Worm (Caenorhabditis elegans) whole organism, young adult: ENCODE measurements around the gene F17E5.2.

Experiments used
- B0019.2 ChIP-seq: fragments of 200-800 bp; sonication (Bioruptor generic); conservative IDR thresholded peaks from 2 replicates; pipeline ENCODE4 v1.3.6; 2022; ENCODE audit warnings: missing genetic modification reagents, missing genetic modification characterization, missing compliant biosample characterization
- C06A6.2 ChIP-seq: fragments of 200-800 bp; sonication (Bioruptor generic); conservative IDR thresholded peaks from 2 replicates; pipeline ENCODE4 v1.3.6; 2022; ENCODE audit warnings: missing genetic modification characterization, missing compliant biosample characterization
- C17E4.6 ChIP-seq: fragments of 200-800 bp; sonication (Bioruptor generic); IDR thresholded peaks from 2 replicates; pipeline ENCODE4 v1.3.6; 2022; ENCODE audit warnings: missing genetic modification reagents, missing genetic modification characterization, missing compliant biosample characterization
- F10E7.11 ChIP-seq: sonication (generic microtip); optimal IDR thresholded peaks from 2 replicates; lab custom pipeline; 2017; ENCODE audit warnings: mild to moderate bottlenecking, missing genetic modification characterization, moderate library complexity, missing compliant biosample characterization
- F37B4.10 ChIP-seq: fragments of 200-800 bp; sonication (Bioruptor generic); IDR thresholded peaks from 2 replicates; pipeline ENCODE4 v1.3.6; 2022; ENCODE audit warnings: missing genetic modification characterization, missing compliant biosample characterization
- F39B2.1 ChIP-seq: fragments of 200-800 bp; sonication (Bioruptor generic); IDR thresholded peaks from 2 replicates; pipeline ENCODE4 v1.3.6; 2022; ENCODE audit warnings: missing genetic modification reagents, missing genetic modification characterization, missing compliant biosample characterization
- F52B5.7 ChIP-seq: sonication (generic microtip); optimal IDR thresholded peaks from 2 replicates; lab custom pipeline; 2016; ENCODE audit warnings: mild to moderate bottlenecking, missing genetic modification characterization, missing compliant biosample characterization
- K11D2.4 ChIP-seq: fragments of 200-800 bp; sonication (Bioruptor generic); IDR thresholded peaks from 2 replicates; pipeline ENCODE4 v1.3.6; 2022; ENCODE audit warnings: missing genetic modification reagents, missing genetic modification characterization, missing compliant biosample characterization
- K12H6.12 ChIP-seq: fragments of 200-800 bp; sonication (Bioruptor generic); optimal IDR thresholded peaks from 2 replicates; lab custom pipeline; 2018; ENCODE audit warnings: mild to moderate bottlenecking, missing genetic modification characterization, missing compliant biosample characterization
- T07F8.4 ChIP-seq: sonication (generic microtip); optimal IDR thresholded peaks from 2 replicates; lab custom pipeline; 2016; ENCODE audit warnings: mild to moderate bottlenecking, missing genetic modification characterization, moderate library complexity, missing compliant biosample characterization
- T26A5.8 ChIP-seq: sonication (generic microtip); optimal IDR thresholded peaks from 2 replicates; lab custom pipeline; 2016; ENCODE audit warnings: missing genetic modification characterization, missing compliant biosample characterization
- Y53G8AR.9 ChIP-seq: fragments of 200-800 bp; sonication (Bioruptor generic); conservative IDR thresholded peaks from 2 replicates; pipeline ENCODE4 v1.3.6; 2022; ENCODE audit warnings: missing genetic modification reagents, missing genetic modification characterization, missing compliant biosample characterization
- Y95B8A.8 ChIP-seq: fragments of 200-800 bp; sonication (Bioruptor generic); IDR thresholded peaks from 2 replicates; pipeline ENCODE4 v1.3.6; 2022; ENCODE audit warnings: missing genetic modification reagents, missing genetic modification characterization, missing compliant biosample characterization
- akir-1 ChIP-seq: fragments of 200-800 bp; sonication (Bioruptor generic); optimal IDR thresholded peaks from 2 replicates; lab custom pipeline; 2018; ENCODE audit warnings: mild to moderate bottlenecking, missing genetic modification characterization, moderate library complexity, missing compliant biosample characterization
- attf-3 ChIP-seq: fragments of 200-800 bp; sonication (Bioruptor generic); conservative IDR thresholded peaks from 2 replicates; pipeline ENCODE4 v1.3.6; 2022; ENCODE audit warnings: missing genetic modification reagents, missing genetic modification characterization, missing compliant biosample characterization
- attf-5 ChIP-seq: fragments of 200-800 bp; sonication (Bioruptor generic); optimal IDR thresholded peaks from 2 replicates; lab custom pipeline; 2018; ENCODE audit warnings: mild to moderate bottlenecking, missing genetic modification characterization, missing compliant biosample characterization
- attf-6 ChIP-seq: fragments of 200-800 bp; sonication (Bioruptor generic); IDR thresholded peaks from 2 replicates; pipeline ENCODE4 v1.3.6; 2022; ENCODE audit warnings: missing genetic modification reagents, missing genetic modification characterization, missing compliant biosample characterization
- ccch-3 ChIP-seq: fragments of 200-800 bp; sonication (Bioruptor generic); optimal IDR thresholded peaks from 2 replicates; lab custom pipeline; 2018; ENCODE audit warnings: mild to moderate bottlenecking, missing genetic modification characterization, missing compliant biosample characterization
- ceh-100 ChIP-seq: fragments of 200-800 bp; sonication (Bioruptor generic); IDR thresholded peaks from 2 replicates; pipeline ENCODE4 v1.3.6; 2022; ENCODE audit warnings: missing genetic modification reagents, missing genetic modification characterization, missing compliant biosample characterization
- ceh-40 ChIP-seq: fragments of 200-800 bp; sonication (Bioruptor generic); IDR thresholded peaks from 2 replicates; pipeline ENCODE4 v1.3.6; 2022; ENCODE audit warnings: missing genetic modification characterization, missing compliant biosample characterization
- ceh-58 ChIP-seq: fragments of 200-800 bp; sonication (Bioruptor generic); IDR thresholded peaks from 2 replicates; pipeline ENCODE4 v1.3.6; 2022; ENCODE audit warnings: missing genetic modification characterization, missing compliant biosample characterization
- ceh-79 ChIP-seq: sonication (generic microtip); optimal IDR thresholded peaks from 2 replicates; lab custom pipeline; 2017; ENCODE audit warnings: mild to moderate bottlenecking, missing genetic modification characterization, missing compliant biosample characterization
- ceh-91 ChIP-seq: fragments of 200-800 bp; sonication (Bioruptor generic); IDR thresholded peaks from 2 replicates; pipeline ENCODE4 v1.3.6; 2022; ENCODE audit warnings: missing genetic modification reagents, missing genetic modification characterization, missing compliant biosample characterization
- efl-1 ChIP-seq: fragments of 150-350 bp; optimal IDR thresholded peaks from 2 replicates; lab custom pipeline; 2014; ENCODE audit warnings: missing biosample characterization, missing genetic modification reagents, missing genetic modification characterization
- egrh-3 ChIP-seq: fragments of 200-800 bp; sonication (Bioruptor generic); IDR thresholded peaks from 2 replicates; pipeline ENCODE4 v1.3.6; 2022; ENCODE audit warnings: missing genetic modification reagents, missing genetic modification characterization, missing compliant biosample characterization
- ekl-4 ChIP-seq: fragments of 200-800 bp; sonication (Bioruptor generic); IDR thresholded peaks from 2 replicates; pipeline ENCODE4 v1.3.6; 2022; ENCODE audit warnings: missing genetic modification reagents, missing genetic modification characterization, missing compliant biosample characterization
- hlh-12 ChIP-seq: sonication (generic microtip); optimal IDR thresholded peaks from 2 replicates; lab custom pipeline; 2016; ENCODE audit warnings: missing genetic modification characterization, missing compliant biosample characterization
- let-526 ChIP-seq: fragments of 200-800 bp; sonication (Bioruptor generic); IDR thresholded peaks from 2 replicates; pipeline ENCODE4 v1.3.6; 2022; ENCODE audit warnings: missing genetic modification reagents, missing genetic modification characterization, missing compliant biosample characterization
- lin-26 ChIP-seq: fragments of 200-800 bp; sonication (Bioruptor generic); IDR thresholded peaks from 2 replicates; pipeline ENCODE4 v1.3.6; 2022; ENCODE audit warnings: missing genetic modification reagents, missing genetic modification characterization, missing compliant biosample characterization
- lin-40 ChIP-seq: sonication (generic microtip); optimal IDR thresholded peaks from 2 replicates; lab custom pipeline; 2016; ENCODE audit warnings: missing genetic modification characterization, mild to moderate bottlenecking, missing compliant biosample characterization, missing genotype, missing genetic modification reagents
- lin-54 ChIP-seq: fragments of 200-800 bp; sonication (Bioruptor generic); optimal IDR thresholded peaks from 2 replicates; lab custom pipeline; 2018; ENCODE audit warnings: mild to moderate bottlenecking, missing genetic modification characterization, missing compliant biosample characterization
- lsl-1 ChIP-seq: fragments of 200-800 bp; sonication (Bioruptor generic); optimal IDR thresholded peaks from 2 replicates; lab custom pipeline; 2018; ENCODE audit warnings: mild to moderate bottlenecking, missing genetic modification characterization, moderate library complexity, missing compliant biosample characterization
- madf-3 ChIP-seq: fragments of 200-800 bp; sonication (Bioruptor generic); IDR thresholded peaks from 2 replicates; pipeline ENCODE4 v1.3.6; 2022; ENCODE audit warnings: missing genetic modification reagents, missing genetic modification characterization, missing compliant biosample characterization
- madf-6 ChIP-seq: fragments of 200-800 bp; sonication (Bioruptor generic); IDR thresholded peaks from 2 replicates; pipeline ENCODE4 v1.3.6; 2022; ENCODE audit warnings: missing genetic modification reagents, missing genetic modification characterization, missing compliant biosample characterization
- mel-28 ChIP-seq: sonication (generic microtip); optimal IDR thresholded peaks from 2 replicates; lab custom pipeline; 2016; ENCODE audit warnings: borderline replicate concordance, mild to moderate bottlenecking, missing genetic modification characterization, missing compliant biosample characterization
- nfyb-1 ChIP-seq: fragments of 200-800 bp; sonication (Bioruptor generic); IDR thresholded peaks from 2 replicates; pipeline ENCODE4 v1.3.6; 2022; ENCODE audit warnings: missing genetic modification reagents, missing genetic modification characterization, missing compliant biosample characterization
- nhr-120 ChIP-seq: fragments of 200-800 bp; sonication (Bioruptor generic); IDR thresholded peaks from 2 replicates; pipeline ENCODE4 v1.3.6; 2022; ENCODE audit warnings: missing genetic modification characterization, missing compliant biosample characterization
- nhr-27 ChIP-seq: fragments of 200-800 bp; sonication (Bioruptor generic); optimal IDR thresholded peaks from 2 replicates; lab custom pipeline; 2018; ENCODE audit warnings: mild to moderate bottlenecking, missing genetic modification characterization, moderate library complexity, missing compliant biosample characterization
- pbrm-1 ChIP-seq: fragments of 200-800 bp; sonication (Bioruptor generic); IDR thresholded peaks from 2 replicates; pipeline ENCODE4 v1.3.6; 2022; ENCODE audit warnings: missing genetic modification reagents, missing genetic modification characterization, missing compliant biosample characterization
- pha-4 ChIP-seq: fragments of 150-350 bp; sonication (generic microtip); optimal IDR thresholded peaks from 2 replicates; lab custom pipeline; 2014; ENCODE audit warnings: missing biosample characterization, missing genetic modification reagents, missing genetic modification characterization
- rcor-1 ChIP-seq: fragments of 200-800 bp; sonication (Bioruptor generic); IDR thresholded peaks from 2 replicates; pipeline ENCODE4 v1.3.6; 2022; ENCODE audit warnings: missing genetic modification reagents, missing genetic modification characterization, missing compliant biosample characterization
- repo-1 ChIP-seq: sonication (generic microtip); optimal IDR thresholded peaks from 2 replicates; lab custom pipeline; 2017; ENCODE audit warnings: mild to moderate bottlenecking, missing genetic modification characterization, missing compliant biosample characterization
- rpc-1 ChIP-seq, 2 experiments: fragments of 150-350 bp in 1 of 2; sonication (generic microtip) in 1 of 2; optimal IDR thresholded peaks; 2 replicates each; lab custom pipeline; 2014 to 2018; ENCODE audit warnings: missing biosample characterization in 1 of 2, missing genetic modification characterization in 1 of 2, missing genetic modification reagents in 1 of 2, missing genotype in 1 of 2
- sea-2 ChIP-seq: fragments of 200-800 bp; sonication (Bioruptor generic); IDR thresholded peaks from 2 replicates; pipeline ENCODE4 v1.3.6; 2022; ENCODE audit warnings: missing genetic modification characterization, missing compliant biosample characterization
- snpc-1.3 ChIP-seq: sonication (generic microtip); optimal IDR thresholded peaks from 2 replicates; lab custom pipeline; 2017; ENCODE audit warnings: missing genetic modification characterization, mild to moderate bottlenecking, missing compliant biosample characterization, antibody characterized with exemption, moderate library complexity, missing genotype, missing genetic modification reagents; ENCODE audit not compliant: insufficient read depth
- tbp1 ChIP-seq: fragments of 200-800 bp; sonication (Bioruptor generic); optimal IDR thresholded peaks from 2 replicates; lab custom pipeline; 2018; ENCODE audit warnings: mild to moderate bottlenecking, missing genetic modification characterization, missing compliant biosample characterization
- xnd-1 ChIP-seq: sonication (generic microtip); optimal IDR thresholded peaks from 2 replicates; lab custom pipeline; 2016; ENCODE audit warnings: missing genotype, missing genetic modification reagents, missing genetic modification characterization, missing compliant biosample characterization
- zim-3 ChIP-seq: sonication (generic microtip); optimal IDR thresholded peaks from 2 replicates; lab custom pipeline; 2017; ENCODE audit warnings: mild to moderate bottlenecking, missing genetic modification characterization, moderate library complexity, missing compliant biosample characterization
- ztf-25 ChIP-seq: fragments of 200-800 bp; sonication (Bioruptor generic); IDR thresholded peaks from 2 replicates; pipeline ENCODE4 v1.3.6; 2022; ENCODE audit warnings: missing genetic modification reagents, missing genetic modification characterization, missing compliant biosample characterization

F17E5.2 gene

ce11 chrX:12362951-12363486, 31.0 kb upstream of the F17E5.2 start (continued):
- TF ChIP-seq rcor-1 = peak; percentile 94
- TF ChIP-seq pbrm-1 (GFP tag; lab: Robert Waterston, UW) = peak; percentile 90
- no peak for TF ChIP-seq efl-1 (GFP tag; lab: Kevin White, UChicago)
- no peak for TF ChIP-seq B0019.2 (GFP tag; lab: Robert Waterston, UW)
- TF ChIP-seq ceh-91 (GFP tag; lab: Robert Waterston, UW) = no peak
- TF ChIP-seq ccch-3 (GFP tag; lab: Kevin White, UChicago) = peak; percentile 86
- TF ChIP-seq repo-1 = peak; percentile 99
- TF ChIP-seq let-526 (GFP tag; lab: Robert Waterston, UW) = peak; percentile 81
- TF ChIP-seq lsl-1 (GFP tag; lab: Kevin White, UChicago) = no peak
- peak; percentile 72 for TF ChIP-seq madf-3
- peak; percentile 95 for TF ChIP-seq nfyb-1 (GFP tag; lab: Robert Waterston, UW)
- 0 out of 2 replicates have a peak, but pooled peaks have one; percentile 28 for TF ChIP-seq ceh-40
- TF ChIP-seq Y53G8AR.9 (GFP tag; lab: Robert Waterston, UW) = peak; percentile 97
- TF ChIP-seq hlh-12 (tag; lab: Kevin White, UChicago) = no peak
- TF ChIP-seq mel-28 (tag; lab: Kevin White, UChicago) = peak; percentile 81
- TF ChIP-seq T07F8.4 (tag; lab: Kevin White, UChicago) = peak; percentile 85
- TF ChIP-seq tbp1 = peak; percentile 80
- no peak for TF ChIP-seq F37B4.10 (GFP tag; lab: Robert Waterston, UW)
- no peak for TF ChIP-seq F39B2.1 (GFP tag; lab: Robert Waterston, UW)
- TF ChIP-seq rpc-1 (optimal IDR thresholded peaks at IDR 0.05; lab: Kevin White, UChicago) = peak; percentile 15
- no peak for TF ChIP-seq rpc-1 (tag; optimal IDR thresholded peaks at IDR 0.05; lab: Kevin White, UChicago)
- no peak for TF ChIP-seq sea-2 (GFP tag; lab: Robert Waterston, UW)
- peak; percentile 77 for TF ChIP-seq F52B5.7 (tag; lab: Kevin White, UChicago)
- peak; percentile 54 for TF ChIP-seq attf-5 (GFP tag; lab: Kevin White, UChicago)
- TF ChIP-seq K11D2.4 (GFP tag; lab: Robert Waterston, UW) = peak; percentile 98
- TF ChIP-seq ceh-100 (GFP tag; lab: Robert Waterston, UW) = peak; percentile 74
- TF ChIP-seq akir-1 (GFP tag; lab: Kevin White, UChicago) = peak; percentile 70
- no peak for TF ChIP-seq Y95B8A.8 (GFP tag; lab: Robert Waterston, UW)
- TF ChIP-seq nhr-27 (tag; lab: Kevin White, UChicago) = peak; percentile 80
- TF ChIP-seq C06A6.2 (GFP tag; lab: Robert Waterston, UW) = peak; percentile 95
- no peak for TF ChIP-seq T26A5.8 (tag; lab: Kevin White, UChicago)
- no peak for TF ChIP-seq nhr-120 (GFP tag; lab: Robert Waterston, UW)
- peak; percentile 91 for TF ChIP-seq F10E7.11
- peak; percentile 100 for TF ChIP-seq lin-40 (tag; lab: Kevin White, UChicago)
- TF ChIP-seq lin-54 = peak; percentile 88
- no peak for TF ChIP-seq xnd-1 (tag; lab: Kevin White, UChicago)
- TF ChIP-seq zim-3 (tag; lab: Kevin White, UChicago) = peak; percentile 23
- peak; percentile 73 for TF ChIP-seq lin-26 (GFP tag; lab: Robert Waterston, UW)
- TF ChIP-seq ceh-79 (tag; lab: Kevin White, UChicago) = peak; percentile 86
- no peak for TF ChIP-seq snpc-1.3 (tag; lab: Kevin White, UChicago)
- TF ChIP-seq attf-3 (GFP tag; lab: Robert Waterston, UW) = 0 out of 2 replicates have a peak, but pooled peaks have one; percentile 38
- TF ChIP-seq egrh-3 (GFP tag; lab: Robert Waterston, UW) = 0 out of 2 replicates have a peak, but pooled peaks have one; percentile 16
- TF ChIP-seq K12H6.12 (tag; lab: Kevin White, UChicago) = peak; percentile 96
- no peak for TF ChIP-seq madf-6 (GFP tag; lab: Robert Waterston, UW)
- TF ChIP-seq ceh-58 (GFP tag; lab: Robert Waterston, UW) = no peak
- peak; percentile 73 for TF ChIP-seq ekl-4 (GFP tag; lab: Robert Waterston, UW)
- TF ChIP-seq pha-4 (tag; lab: Kevin White, UChicago) = peak; percentile 97
- no peak for TF ChIP-seq ztf-25
- peak; percentile 77 for TF ChIP-seq C17E4.6 (GFP tag; lab: Robert Waterston, UW)
- no peak for TF ChIP-seq attf-6 (GFP tag; lab: Robert Waterston, UW)
